Worm (Caenorhabditis elegans) whole organism, L4/young adult: ENCODE data around the gene K11H3.2.

Experiments
- W03F9.2 ChIP-seq: fragments of 150-350 bp; optimal IDR thresholded peaks from 2 replicates; lab custom pipeline; 2014; ENCODE audit warnings: missing biosample characterization, missing genetic modification characterization
- dao-5 ChIP-seq: sonication (generic microtip); optimal IDR thresholded peaks from 2 replicates; lab custom pipeline; 2016; ENCODE audit warnings: missing genotype, missing genetic modification characterization, moderate library complexity, missing compliant biosample characterization
- him-1 ChIP-seq: sonication (generic microtip); optimal IDR thresholded peaks from 2 replicates; lab custom pipeline; 2016; ENCODE audit warnings: missing genotype, missing genetic modification reagents, missing genetic modification characterization, missing compliant biosample characterization

DNA sequence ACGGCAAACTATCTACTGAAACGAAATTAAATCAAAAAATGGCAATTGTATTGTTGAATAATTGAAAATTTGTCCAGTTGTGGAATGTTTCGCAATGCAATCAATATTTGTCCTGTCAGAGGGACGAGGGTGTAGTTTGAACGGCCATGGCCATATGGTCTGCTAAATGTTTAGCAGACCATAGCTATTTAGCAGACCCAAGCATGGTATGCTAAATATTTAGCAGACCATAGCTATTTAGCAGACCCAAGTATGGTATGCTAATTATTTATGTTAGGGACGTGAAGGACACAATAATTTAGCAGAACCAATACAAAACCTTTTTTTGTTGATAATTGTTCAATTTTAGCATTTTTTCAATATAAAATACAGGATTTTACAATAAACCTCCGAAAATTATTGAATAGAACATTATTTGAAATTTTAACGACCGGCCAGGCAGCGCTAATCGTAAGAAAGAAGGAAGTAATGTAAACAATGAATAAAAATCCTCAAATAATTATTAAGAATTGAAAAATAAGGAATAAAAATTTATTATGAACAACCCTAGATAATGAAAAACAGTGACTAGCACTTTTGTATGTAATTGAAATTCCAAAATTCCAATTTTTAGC is 41.1 kb upstream of the K11H3.2 start, which contains the start of gene riok-3:
- TF ChIP-seq W03F9.2 (tag; lab: Kevin White, UChicago) (no peak), him-1 (tag; lab: Kevin White, UChicago) (no peak), dao-5 (no peak)
